Fruit fly (Drosophila melanogaster) whole organism, prepupa: Measurements from ENCODE around the gene SmD2.

ENCODE experiments used
- Blimp-1 ChIP-seq: fragments of 200-800 bp; sonication (Bioruptor generic); optimal IDR thresholded peaks from 3 replicates; lab custom pipeline; 2017; ENCODE audit warnings: missing biosample characterization, missing genetic modification characterization, mild to moderate bottlenecking, moderate library complexity, missing genetic modification reagents
- CG3919 ChIP-seq: fragments of 200-800 bp; sonication (Bioruptor generic); optimal IDR thresholded peaks from 3 replicates; lab custom pipeline; 2016; ENCODE audit warnings: missing biosample characterization, missing genetic modification characterization
- CG6854 ChIP-seq: fragments of 200-800 bp; sonication (Bioruptor generic); optimal IDR thresholded peaks from 2 replicates; lab custom pipeline; 2017; ENCODE audit warnings: missing biosample characterization, mild to moderate bottlenecking, missing genetic modification characterization
- CG9139 ChIP-seq: fragments of 200-800 bp; sonication (Bioruptor generic); optimal IDR thresholded peaks from 3 replicates; lab custom pipeline; 2017; ENCODE audit warnings: missing biosample characterization, mild to moderate bottlenecking, missing genetic modification characterization
- Ets96B ChIP-seq: fragments of 200-800 bp; optimal IDR thresholded peaks from 2 replicates; lab custom pipeline; 2019; ENCODE audit warnings: missing biosample characterization, mild to moderate bottlenecking, missing genetic modification characterization, moderate library complexity
- Gug ChIP-seq: fragments of 200-800 bp; sonication (Bioruptor generic); IDR thresholded peaks from 2 replicates; pipeline ENCODE4 v1.3.6; 2022; ENCODE audit warnings: missing biosample characterization, missing genetic modification characterization
- Hr38 ChIP-seq: sonication (Bioruptor generic); optimal IDR thresholded peaks from 2 replicates; lab custom pipeline; 2016; ENCODE audit warnings: missing biosample characterization, missing genetic modification characterization
- Lpt ChIP-seq: fragments of 200-800 bp; sonication (Bioruptor generic); optimal IDR thresholded peaks from 3 replicates; lab custom pipeline; 2016; ENCODE audit warnings: missing biosample characterization, missing genetic modification characterization
- Sox102F ChIP-seq: fragments of 200-800 bp; sonication (Bioruptor generic); optimal IDR thresholded peaks from 2 replicates; lab custom pipeline; 2016; ENCODE audit warnings: missing biosample characterization, mild to moderate bottlenecking, missing genetic modification characterization
- Sox14 ChIP-seq: fragments of 200-800 bp; sonication (Bioruptor generic); optimal IDR thresholded peaks from 3 replicates; lab custom pipeline; 2016; ENCODE audit warnings: missing biosample characterization, missing genetic modification characterization
- dac ChIP-seq: fragments of 200-800 bp; sonication (Bioruptor generic); optimal IDR thresholded peaks from 2 replicates; lab custom pipeline; 2017; ENCODE audit warnings: missing biosample characterization, mild to moderate bottlenecking, missing genetic modification characterization
- fd85E ChIP-seq: fragments of 200-800 bp; sonication (Bioruptor generic); optimal IDR thresholded peaks from 3 replicates; lab custom pipeline; 2016; ENCODE audit warnings: missing biosample characterization, missing genetic modification characterization
- fkh ChIP-seq: fragments of 200-800 bp; sonication (Bioruptor generic); optimal IDR thresholded peaks from 3 replicates; lab custom pipeline; 2017; ENCODE audit warnings: missing biosample characterization, mild to moderate bottlenecking, missing genetic modification characterization, moderate library complexity

DNA sequence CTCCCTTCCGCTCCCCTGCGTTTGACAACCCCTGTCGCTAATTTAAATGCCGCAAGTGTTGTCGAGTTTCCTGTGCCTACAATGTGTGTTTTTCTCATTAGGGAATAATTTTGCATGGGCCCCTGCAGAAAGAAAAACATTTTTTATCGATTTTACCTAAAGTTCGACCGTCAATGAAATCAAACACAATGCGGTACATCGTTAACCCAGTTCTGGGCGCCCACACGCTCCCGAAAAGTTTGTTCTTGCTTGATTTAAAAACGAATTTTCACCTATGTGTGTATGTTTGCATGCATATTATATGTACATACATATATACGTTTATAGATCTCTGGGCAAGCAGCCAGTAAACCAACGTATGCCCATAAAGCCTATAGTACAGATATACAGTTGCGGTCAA lies 6.7 kb upstream of the SmD2 start:
- no peak for TF ChIP-seq fkh (GFP tag; lab: Kevin White, UChicago)
- TF ChIP-seq Sox14 (GFP tag; lab: Kevin White, UChicago): no peak
- TF ChIP-seq Hr38 (GFP tag; lab: Kevin White, UChicago): no peak
- TF ChIP-seq Lpt (GFP tag; lab: Kevin White, UChicago): no peak
- TF ChIP-seq CG9139 (GFP tag; lab: Kevin White, UChicago): no peak
- no peak for TF ChIP-seq CG6854 (GFP tag; lab: Kevin White, UChicago)
- no peak for TF ChIP-seq dac
- no peak for TF ChIP-seq Ets96B
- TF ChIP-seq Gug (GFP tag; lab: Robert Waterston, UW): no peak
- no peak for TF ChIP-seq fd85E
- TF ChIP-seq Sox102F (GFP tag; lab: Kevin White, UChicago): no peak
- TF ChIP-seq Blimp-1: no peak
- no peak for TF ChIP-seq CG3919 (GFP tag; lab: Kevin White, UChicago)
